Fruit fly (Drosophila melanogaster) whole organism, prepupa: Measurements from ENCODE around the gene Jhbp16.
A peak's percentile ranks its signal among the peaks of the same experiment; 100 is the strongest.

Experiments
- Blimp-1 ChIP-seq: fragments of 200-800 bp; sonication (Bioruptor generic); optimal IDR thresholded peaks from 3 replicates; lab custom pipeline; 2017; ENCODE audit warnings: missing biosample characterization, missing genetic modification characterization, mild to moderate bottlenecking, moderate library complexity, missing genetic modification reagents
- CG10669 ChIP-seq: fragments of 200-800 bp; sonication (Bioruptor generic); optimal IDR thresholded peaks from 3 replicates; lab custom pipeline; 2018; ENCODE audit warnings: missing biosample characterization, mild to moderate bottlenecking, missing genetic modification characterization, moderate library complexity
- CG11762 ChIP-seq: fragments of 200-800 bp; sonication (Bioruptor generic); optimal IDR thresholded peaks from 3 replicates; lab custom pipeline; 2016; ENCODE audit warnings: missing biosample characterization, missing genetic modification characterization; ENCODE audit not compliant: insufficient read depth
- CG11902 ChIP-seq: fragments of 200-800 bp; sonication (Bioruptor generic); optimal IDR thresholded peaks from 3 replicates; lab custom pipeline; 2016; ENCODE audit warnings: missing biosample characterization, missing genetic modification characterization
- CG15336 ChIP-seq: fragments of 200-800 bp; sonication (Bioruptor generic); IDR thresholded peaks from 2 replicates; pipeline ENCODE4 v1.3.6; 2022; ENCODE audit warnings: missing biosample characterization, missing genetic modification characterization
- CG16779 ChIP-seq: fragments of 200-800 bp; sonication (Bioruptor generic); optimal IDR thresholded peaks from 3 replicates; lab custom pipeline; 2017; ENCODE audit warnings: missing biosample characterization, mild to moderate bottlenecking, missing genetic modification characterization
- CG31627 ChIP-seq: fragments of 200-800 bp; sonication (Bioruptor generic); optimal IDR thresholded peaks from 3 replicates; lab custom pipeline; 2016; ENCODE audit warnings: missing biosample characterization, missing genetic modification characterization
- CG32006 ChIP-seq: fragments of 200-800 bp; sonication (Bioruptor generic); optimal IDR thresholded peaks from 3 replicates; lab custom pipeline; 2017; ENCODE audit warnings: missing biosample characterization, mild to moderate bottlenecking, missing genetic modification characterization
- CG34406 ChIP-seq: fragments of 200-800 bp; sonication (Bioruptor generic); optimal IDR thresholded peaks from 3 replicates; lab custom pipeline; 2016; ENCODE audit warnings: missing biosample characterization, missing genetic modification characterization
- CG3919 ChIP-seq: fragments of 200-800 bp; sonication (Bioruptor generic); optimal IDR thresholded peaks from 3 replicates; lab custom pipeline; 2016; ENCODE audit warnings: missing biosample characterization, missing genetic modification characterization
- CG6163 ChIP-seq: fragments of 200-800 bp; sonication (Bioruptor generic); IDR thresholded peaks from 3 replicates; pipeline ENCODE4 v1.3.6; 2022; ENCODE audit warnings: missing biosample characterization, missing genetic modification characterization
- CG6276 ChIP-seq: fragments of 200-800 bp; sonication (Bioruptor generic); optimal IDR thresholded peaks from 2 replicates; lab custom pipeline; 2017; ENCODE audit warnings: missing biosample characterization, mild to moderate bottlenecking, missing genetic modification characterization
- CG6854 ChIP-seq: fragments of 200-800 bp; sonication (Bioruptor generic); optimal IDR thresholded peaks from 2 replicates; lab custom pipeline; 2017; ENCODE audit warnings: missing biosample characterization, mild to moderate bottlenecking, missing genetic modification characterization
- CG8119 ChIP-seq: fragments of 200-800 bp; sonication (Bioruptor generic); IDR thresholded peaks from 3 replicates; pipeline ENCODE4 v1.3.6; 2022; ENCODE audit warnings: missing biosample characterization, missing genetic modification characterization
- CG8319 ChIP-seq: fragments of 200-800 bp; sonication (Bioruptor generic); optimal IDR thresholded peaks from 3 replicates; lab custom pipeline; 2016; ENCODE audit warnings: missing biosample characterization, missing genetic modification characterization
- CG8632 ChIP-seq: fragments of 200-800 bp; sonication (Bioruptor generic); optimal IDR thresholded peaks from 3 replicates; lab custom pipeline; 2016; ENCODE audit warnings: missing biosample characterization, missing genetic modification characterization
- CG9139 ChIP-seq: fragments of 200-800 bp; sonication (Bioruptor generic); optimal IDR thresholded peaks from 3 replicates; lab custom pipeline; 2017; ENCODE audit warnings: missing biosample characterization, mild to moderate bottlenecking, missing genetic modification characterization
- Eip75B ChIP-seq: fragments of 200-800 bp; sonication (Bioruptor generic); optimal IDR thresholded peaks from 3 replicates; lab custom pipeline; 2016; ENCODE audit warnings: missing biosample characterization, missing genetic modification characterization
- Eip78C ChIP-seq: fragments of 200-800 bp; sonication (Bioruptor generic); peaks from one replicate; lab custom pipeline; 2016; ENCODE audit warnings: missing biosample characterization, missing genetic modification characterization
- Ets96B ChIP-seq: fragments of 200-800 bp; optimal IDR thresholded peaks from 2 replicates; lab custom pipeline; 2019; ENCODE audit warnings: missing biosample characterization, mild to moderate bottlenecking, missing genetic modification characterization, moderate library complexity
- Hr39 ChIP-seq: fragments of 200-800 bp; sonication (Bioruptor generic); optimal IDR thresholded peaks from 2 replicates; lab custom pipeline; 2016; ENCODE audit warnings: missing biosample characterization, missing genetic modification characterization
- Hr4 ChIP-seq: fragments of 200-800 bp; sonication (Bioruptor generic); optimal IDR thresholded peaks from 3 replicates; lab custom pipeline; 2016; ENCODE audit warnings: missing biosample characterization, missing genetic modification characterization
- Met ChIP-seq: fragments of 200-800 bp; sonication (Bioruptor generic); optimal IDR thresholded peaks from 3 replicates; lab custom pipeline; 2016; ENCODE audit warnings: missing biosample characterization, missing genetic modification characterization
- OdsH ChIP-seq: fragments of 200-800 bp; sonication (Bioruptor generic); optimal IDR thresholded peaks from 3 replicates; lab custom pipeline; 2016; ENCODE audit warnings: missing biosample characterization, missing genetic modification characterization
- Sox102F ChIP-seq: fragments of 200-800 bp; sonication (Bioruptor generic); optimal IDR thresholded peaks from 2 replicates; lab custom pipeline; 2016; ENCODE audit warnings: missing biosample characterization, mild to moderate bottlenecking, missing genetic modification characterization
- Sox14 ChIP-seq: fragments of 200-800 bp; sonication (Bioruptor generic); optimal IDR thresholded peaks from 3 replicates; lab custom pipeline; 2016; ENCODE audit warnings: missing biosample characterization, missing genetic modification characterization
- Sox15 ChIP-seq: fragments of 200-800 bp; sonication (Bioruptor generic); optimal IDR thresholded peaks from 3 replicates; lab custom pipeline; 2016; ENCODE audit warnings: missing biosample characterization, missing genetic modification characterization
- achi ChIP-seq: fragments of 200-800 bp; sonication (Bioruptor generic); optimal IDR thresholded peaks from 3 replicates; lab custom pipeline; 2016; ENCODE audit warnings: missing biosample characterization, missing genetic modification characterization
- eg ChIP-seq: fragments of 200-800 bp; sonication (Bioruptor generic); IDR thresholded peaks from 3 replicates; pipeline ENCODE4 v1.3.6; 2022; ENCODE audit warnings: missing biosample characterization, missing genetic modification characterization
- esn ChIP-seq: fragments of 200-800 bp; sonication (Bioruptor generic); optimal IDR thresholded peaks from 2 replicates; lab custom pipeline; 2016; ENCODE audit warnings: missing biosample characterization, mild to moderate bottlenecking, missing genetic modification characterization, moderate library complexity
- fd59A ChIP-seq: fragments of 200-800 bp; sonication (Bioruptor generic); optimal IDR thresholded peaks from 2 replicates; lab custom pipeline; 2017; ENCODE audit warnings: missing biosample characterization, mild to moderate bottlenecking, missing genetic modification characterization, missing genetic modification reagents
- fd85E ChIP-seq: fragments of 200-800 bp; sonication (Bioruptor generic); optimal IDR thresholded peaks from 3 replicates; lab custom pipeline; 2016; ENCODE audit warnings: missing biosample characterization, missing genetic modification characterization
- salr ChIP-seq, 2 experiments: fragments of 200-800 bp; sonication (Bioruptor generic); optimal IDR thresholded peaks; 3 replicates each; lab custom pipeline; 2016 to 2018; ENCODE audit warnings: missing biosample characterization in 2 of 2, missing genetic modification characterization in 2 of 2, mild to moderate bottlenecking in 1 of 2
- ss ChIP-seq, 2 experiments: fragments of 200-800 bp; sonication (Bioruptor generic); optimal IDR thresholded peaks; 2 replicates in 1 of 2; 3 replicates in 1 of 2; lab custom pipeline; 2017 to 2018; ENCODE audit warnings: mild to moderate bottlenecking in 2 of 2, missing biosample characterization in 2 of 2, missing genetic modification characterization in 2 of 2, moderate library complexity in 1 of 2
- svp ChIP-seq: fragments of 200-800 bp; sonication (Bioruptor generic); peaks from one replicate; lab custom pipeline; 2016; ENCODE audit warnings: missing biosample characterization, missing genetic modification characterization

Gene Jhbp16

DNA sequence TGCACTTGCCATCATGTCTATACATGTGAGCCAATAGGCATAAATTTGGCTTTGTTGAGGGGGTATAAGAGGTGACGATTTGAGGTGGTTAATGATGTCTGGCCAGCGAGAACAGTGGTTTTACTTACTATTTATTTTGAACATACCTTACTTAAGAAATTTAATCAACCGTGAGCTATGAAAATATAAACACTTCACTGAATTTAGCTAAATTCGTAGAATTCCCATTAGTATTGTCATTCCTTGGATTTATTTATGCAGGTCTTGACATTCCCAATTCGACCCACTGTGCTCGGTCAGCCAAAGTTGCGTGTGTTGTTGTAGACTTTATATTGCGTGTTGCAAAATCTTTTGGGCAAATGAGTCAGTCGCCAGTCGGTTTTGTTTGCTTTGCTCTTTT is 23.7 kb downstream of the Jhbp16 start (continued):
- TF ChIP-seq CG10669 (GFP tag; lab: Kevin White, UChicago) = no peak
- TF ChIP-seq esn (GFP tag; lab: Kevin White, UChicago) = peak; percentile 56
- TF ChIP-seq CG9139 = no peak
- TF ChIP-seq Blimp-1 (GFP tag; lab: Kevin White, UChicago) = no peak
- TF ChIP-seq CG34406 (GFP tag; lab: Kevin White, UChicago) = peak; percentile 4
- TF ChIP-seq CG8119 = peak; percentile 55; the same call in 2 of the 3 replicates
- TF ChIP-seq salr (GFP tag; optimal IDR thresholded peaks at IDR 0.05; lab: Kevin White, UChicago) = peak in 1 of 2 experiments; percentile 1

DNA sequence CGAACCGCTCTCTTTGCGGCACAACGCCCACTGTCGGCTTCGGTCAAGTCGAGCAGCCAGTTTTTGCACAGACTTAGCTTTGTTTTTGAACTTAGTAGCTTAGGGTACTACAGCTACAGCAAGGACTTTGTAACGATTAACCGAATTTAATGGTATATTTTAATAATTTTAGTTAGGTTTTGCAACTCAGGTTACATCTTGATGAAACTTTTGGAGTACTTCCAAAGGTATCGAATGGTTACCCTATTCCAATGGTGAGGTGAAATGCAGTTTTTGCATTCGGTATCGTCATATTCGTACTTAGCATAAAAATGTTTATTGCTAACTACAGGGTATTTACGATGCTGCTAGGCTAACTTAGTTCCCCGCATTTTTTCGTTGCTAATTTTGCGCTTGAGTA is 24.4 kb downstream of the Jhbp16 start:
- no peak for TF ChIP-seq CG11762 (GFP tag; lab: Kevin White, UChicago)
- TF ChIP-seq Eip75B (GFP tag; lab: Kevin White, UChicago) = no peak
- 0 out of 3 replicates have a peak, but pooled peaks have one; percentile 11 for TF ChIP-seq CG6163 (GFP tag; lab: Robert Waterston, UW)
- TF ChIP-seq CG6276 (GFP tag; lab: Kevin White, UChicago) = peak; percentile 22
- no peak for TF ChIP-seq CG10669 (GFP tag; lab: Kevin White, UChicago)
- no peak for TF ChIP-seq Hr39 (GFP tag; lab: Kevin White, UChicago)
- peak; percentile 2 for TF ChIP-seq achi (GFP tag; lab: Kevin White, UChicago)
- no peak for TF ChIP-seq CG16779
- TF ChIP-seq CG15336 = peak; percentile 61
- 0 out of 3 replicates have a peak, but pooled peaks have one; percentile 34 for TF ChIP-seq eg (GFP tag; lab: Robert Waterston, UW)
- peak; percentile 61; the same call in 1 of the 3 replicates for TF ChIP-seq CG8119
- TF ChIP-seq Hr4 (GFP tag; lab: Kevin White, UChicago) = peak; percentile 41
- TF ChIP-seq Eip78C (GFP tag; lab: Kevin White, UChicago) = no peak
- no peak for TF ChIP-seq CG3919 (GFP tag; lab: Kevin White, UChicago)
- TF ChIP-seq Sox102F = no peak
- peak; percentile 67 for TF ChIP-seq CG32006
- TF ChIP-seq CG8632 (GFP tag; lab: Kevin White, UChicago) = no peak

DNA sequence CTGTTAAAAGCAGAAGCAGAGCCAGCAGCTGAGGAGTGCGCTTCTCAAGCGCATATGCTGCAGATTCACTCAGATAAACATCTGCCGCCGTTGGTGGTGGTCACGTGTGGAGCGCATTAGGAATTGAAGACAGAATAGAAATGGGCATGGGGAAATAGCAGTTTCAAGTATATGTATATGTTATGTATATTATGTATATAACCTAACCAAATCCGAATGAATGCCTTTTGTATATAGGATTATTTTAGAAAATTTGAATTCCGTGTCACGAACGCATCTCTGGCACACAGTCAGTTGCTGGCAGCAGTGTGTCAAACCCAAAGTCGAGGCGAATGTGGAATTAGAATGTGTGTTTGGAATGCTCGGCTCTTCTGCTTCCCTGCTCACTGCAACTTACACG is 26.9 kb downstream of the Jhbp16 start:
- TF ChIP-seq CG11902 (GFP tag; lab: Kevin White, UChicago) = no peak
- TF ChIP-seq Blimp-1 (GFP tag; lab: Kevin White, UChicago) = no peak
- no peak for TF ChIP-seq Sox14 (GFP tag; lab: Kevin White, UChicago)
- no peak for TF ChIP-seq CG16779
- TF ChIP-seq Sox15 = no peak
- TF ChIP-seq fd59A = no peak
- no peak for TF ChIP-seq ss (GFP tag; optimal IDR thresholded peaks at IDR 0.05; lab: Kevin White, UChicago)
- peak; percentile 53; the same call in 1 of the 2 replicates for TF ChIP-seq CG15336
- no peak for TF ChIP-seq svp
- no peak for TF ChIP-seq CG31627
- no peak for TF ChIP-seq OdsH (GFP tag; lab: Kevin White, UChicago)
- no peak for TF ChIP-seq Sox102F
- TF ChIP-seq CG6854 (GFP tag; lab: Kevin White, UChicago) = no peak
- no peak for TF ChIP-seq Ets96B (tag; lab: Kevin White, UChicago)
- no peak for TF ChIP-seq CG10669 (GFP tag; lab: Kevin White, UChicago)
- TF ChIP-seq CG8632 (GFP tag; lab: Kevin White, UChicago) = no peak
- TF ChIP-seq CG32006 = peak; percentile 5
- peak; percentile 2 for TF ChIP-seq CG6276 (GFP tag; lab: Kevin White, UChicago)
- TF ChIP-seq Eip78C (GFP tag; lab: Kevin White, UChicago) = peak; percentile 24
- TF ChIP-seq fd85E (GFP tag; lab: Kevin White, UChicago) = no peak
- no peak for TF ChIP-seq CG8319 (GFP tag; lab: Kevin White, UChicago)
- no peak for TF ChIP-seq Met (GFP tag; lab: Kevin White, UChicago)
- TF ChIP-seq CG11762 (GFP tag; lab: Kevin White, UChicago) = no peak

DNA sequence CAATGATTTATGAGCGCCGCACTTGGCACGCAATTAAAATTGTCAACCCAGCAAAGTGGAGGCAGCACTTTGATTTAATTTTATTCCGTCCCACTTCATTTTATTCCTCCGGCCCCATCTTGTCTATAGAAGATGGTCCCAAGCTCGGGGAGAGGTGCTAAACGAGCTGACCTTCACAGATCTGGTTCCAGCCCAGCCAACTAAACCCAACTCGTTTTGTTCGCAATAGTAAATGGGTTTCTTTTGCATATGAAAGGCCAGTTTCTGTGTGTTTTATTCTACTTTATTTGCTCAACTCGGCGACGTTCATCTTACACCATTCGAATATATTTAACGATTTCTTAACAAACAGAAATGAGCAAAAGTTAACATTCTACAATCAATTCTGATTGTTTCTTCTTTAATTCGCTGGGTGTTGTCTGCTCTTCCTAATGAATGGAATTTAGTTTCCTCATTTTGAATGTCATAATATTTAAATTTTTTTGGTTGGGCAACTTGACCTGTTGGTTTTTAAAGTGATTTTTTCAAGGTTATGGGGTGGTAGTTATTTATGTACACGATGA is 29.0 kb downstream of the Jhbp16 start:
- TF ChIP-seq Ets96B (tag; lab: Kevin White, UChicago) (no peak), ss (GFP tag; optimal IDR thresholded peaks at IDR 0.05; lab: Kevin White, UChicago) (peak in 1 of 2 experiments; percentile 15)
